Worm (Caenorhabditis elegans) whole organism, midembryonic: ENCODE data around the gene ctl-1.
"Not testable (repeated sequence)": the region's sequence is repeated elsewhere in the genome, so short reads cannot be mapped to it uniquely, and the experiment has no call there.

ENCODE experiments used
- T22C8.4 ChIP-seq: fragments of 200-800 bp; sonication (Bioruptor generic); IDR thresholded peaks from 2 replicates; pipeline ENCODE4 v1.3.6; 2022; ENCODE audit warnings: missing genetic modification characterization, missing compliant biosample characterization
- cog-1 ChIP-seq: sonication (generic microtip); optimal IDR thresholded peaks from 2 replicates; lab custom pipeline; 2016; ENCODE audit warnings: missing genetic modification characterization, missing compliant biosample characterization
- flt-1 ChIP-seq: fragments of 200-800 bp; sonication (Bioruptor generic); IDR thresholded peaks from 2 replicates; pipeline ENCODE4 v1.3.6; 2022; ENCODE audit warnings: missing genetic modification characterization, missing compliant biosample characterization
- klf-2 ChIP-seq: fragments of 200-800 bp; sonication (Bioruptor generic); conservative IDR thresholded peaks from 2 replicates; pipeline ENCODE4 v1.3.6; 2022; ENCODE audit warnings: missing genetic modification reagents, missing genetic modification characterization, missing compliant biosample characterization
- med-1 ChIP-seq: sonication (generic microtip); optimal IDR thresholded peaks from 2 replicates; lab custom pipeline; 2017; ENCODE audit warnings: missing genetic modification characterization, mild to moderate bottlenecking, missing compliant biosample characterization, antibody characterized with exemption, missing genetic modification reagents; ENCODE audit not compliant: insufficient read depth
- ref-1 ChIP-seq: fragments of 200-800 bp; sonication (Bioruptor generic); conservative IDR thresholded peaks from 2 replicates; pipeline ENCODE4 v1.3.6; 2022; ENCODE audit warnings: missing genetic modification reagents, missing genetic modification characterization, missing compliant biosample characterization
- tab-1 ChIP-seq: fragments of 200-800 bp; sonication (Bioruptor generic); IDR thresholded peaks from 2 replicates; pipeline ENCODE4 v1.3.6; 2022; ENCODE audit warnings: missing genetic modification characterization, missing compliant biosample characterization
- ztf-23 ChIP-seq: fragments of 200-800 bp; sonication (Bioruptor generic); IDR thresholded peaks from 2 replicates; pipeline ENCODE4 v1.3.6; 2022; ENCODE audit warnings: missing genetic modification reagents, missing genetic modification characterization, missing compliant biosample characterization
- ztf-29 ChIP-seq: fragments of 200-800 bp; sonication (Bioruptor generic); IDR thresholded peaks from 2 replicates; pipeline ENCODE4 v1.3.6; 2022; ENCODE audit warnings: missing genetic modification reagents, missing genetic modification characterization, missing compliant biosample characterization

Gene ctl-1

DNA sequence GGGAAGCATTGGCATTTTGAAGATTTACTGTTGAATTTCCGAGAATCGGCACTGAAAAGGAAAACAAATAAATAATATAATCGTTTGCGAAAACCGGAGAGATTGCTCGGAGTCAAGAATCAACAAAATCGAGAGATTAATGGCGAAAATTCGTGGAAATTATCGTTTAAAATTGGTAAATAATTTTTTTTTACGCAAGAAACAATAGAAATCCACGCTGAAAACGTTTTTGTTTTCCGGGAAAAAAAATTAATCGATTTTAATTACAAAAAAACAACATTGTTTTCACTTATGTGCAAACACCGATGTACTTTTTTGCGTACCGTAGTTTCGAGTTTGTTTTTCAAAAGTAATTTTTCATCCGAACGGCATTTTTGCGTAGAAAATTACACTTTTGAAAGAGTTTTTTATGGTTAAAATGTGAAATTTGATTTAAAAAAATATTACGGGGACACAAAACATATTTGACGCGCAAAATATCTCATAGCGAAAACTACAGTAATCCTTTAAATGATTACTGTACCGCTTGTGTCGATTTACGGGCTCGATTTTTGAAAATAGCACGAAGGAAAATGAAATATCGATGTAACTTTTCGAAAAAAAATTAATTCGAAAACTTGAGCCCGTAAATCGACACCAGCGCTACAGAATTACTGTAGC lies 4.8 kb upstream of the ctl-1 start, which contains the start of gene ctl-3:
TSS of gene ctl-3 (minus strand) at position 51 of the 660 bp plus-strand sequence.
- TF ChIP-seq tab-1 (GFP tag; lab: Robert Waterston, UW) (no peak), ztf-29 (GFP tag; lab: Robert Waterston, UW) (no peak), ztf-23 (GFP tag; lab: Robert Waterston, UW) (no peak), klf-2 (GFP tag; lab: Robert Waterston, UW) (no peak), cog-1 (tag; lab: Kevin White, UChicago) (no peak)

DNA sequence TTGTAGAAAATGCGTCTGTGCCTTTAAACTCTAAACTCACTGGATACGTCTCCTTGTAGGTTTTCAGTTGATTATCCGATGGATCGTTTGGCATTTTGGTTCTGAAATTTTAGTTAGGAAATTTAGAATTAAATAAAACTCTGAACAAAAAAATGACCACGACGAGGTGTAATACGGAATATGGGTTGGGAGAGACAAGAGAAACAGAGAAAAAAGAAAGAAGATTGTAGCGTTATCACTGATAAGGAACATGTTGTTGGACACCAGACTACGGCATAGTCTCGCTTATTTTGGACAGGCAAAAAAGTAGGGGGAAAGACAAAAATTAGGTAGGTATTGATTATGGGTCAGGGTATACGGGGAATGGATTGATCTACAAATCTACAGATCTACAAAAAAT lies 4.1 kb downstream of the ctl-1 start, which contains the start of gene ctl-2:
TSS of gene ctl-2 (minus strand) at position 101 of the 400 bp plus-strand sequence.
- TF ChIP-seq tab-1 (GFP tag; lab: Robert Waterston, UW); med-1 (GFP tag; lab: Kevin White, UChicago); ref-1 (GFP tag; lab: Robert Waterston, UW): not testable (repeated sequence)

DNA sequence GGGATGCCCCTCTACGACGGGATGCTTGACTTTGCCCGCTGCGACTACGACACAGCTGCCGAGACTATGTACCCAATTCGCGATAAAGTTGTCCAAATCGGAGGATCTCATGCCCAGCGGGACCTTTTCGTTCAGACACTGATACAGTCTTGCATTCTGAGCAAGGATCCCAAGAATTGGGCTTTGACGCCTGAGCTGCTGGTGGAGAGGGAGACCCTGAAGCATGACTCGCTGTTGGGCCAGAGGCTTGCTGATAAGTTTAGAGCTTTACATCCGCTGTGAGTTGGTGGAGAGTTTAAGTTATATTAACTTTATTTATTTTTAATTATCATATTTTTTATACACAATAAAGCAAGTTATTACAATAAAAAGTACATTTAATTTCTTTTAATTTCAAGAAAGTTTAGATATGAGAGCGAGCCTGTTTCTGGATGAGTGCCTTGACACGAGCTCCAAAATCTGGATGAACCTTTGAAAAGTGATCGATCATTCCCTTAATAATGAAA lies 6.8 kb downstream of the ctl-1 start:
- TF ChIP-seq klf-2 (GFP tag; lab: Robert Waterston, UW) (no peak), ztf-29 (GFP tag; lab: Robert Waterston, UW) (no peak), med-1 (GFP tag; lab: Kevin White, UChicago) (no peak), T22C8.4 (GFP tag; lab: Robert Waterston, UW) (no peak), flt-1 (GFP tag; lab: Robert Waterston, UW) (no peak), ztf-23 (GFP tag; lab: Robert Waterston, UW) (no peak), tab-1 (GFP tag; lab: Robert Waterston, UW) (no peak), ref-1 (GFP tag; lab: Robert Waterston, UW) (no peak), cog-1 (tag; lab: Kevin White, UChicago) (no peak)

DNA sequence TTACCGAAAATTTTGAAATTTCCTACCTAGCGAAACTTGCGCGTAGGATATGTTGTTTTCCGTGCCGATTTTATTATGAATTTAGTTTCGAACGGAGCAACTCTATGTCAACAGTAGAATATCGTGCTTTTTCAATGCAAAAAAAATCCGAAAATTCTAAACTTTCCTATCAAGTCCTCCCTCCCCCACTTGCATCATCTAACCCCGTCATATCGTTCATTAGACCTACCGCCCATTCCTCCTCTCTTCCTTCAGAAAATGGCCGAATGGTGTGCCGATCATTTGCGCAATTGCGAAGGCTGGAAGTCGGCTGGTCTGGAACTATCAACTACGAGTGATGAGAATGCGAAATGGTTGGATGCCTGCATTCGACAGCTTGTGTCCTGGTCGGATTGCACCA lies 9.0 kb downstream of the ctl-1 start, which contains the start of gene Y54G11A.7:
TSS of gene Y54G11A.7 (plus strand) at position 256 of the 400 bp plus-strand sequence.
- TF ChIP-seq cog-1 (tag; lab: Kevin White, UChicago); ztf-29 (GFP tag; lab: Robert Waterston, UW); klf-2 (GFP tag; lab: Robert Waterston, UW): not testable (repeated sequence)

DNA sequence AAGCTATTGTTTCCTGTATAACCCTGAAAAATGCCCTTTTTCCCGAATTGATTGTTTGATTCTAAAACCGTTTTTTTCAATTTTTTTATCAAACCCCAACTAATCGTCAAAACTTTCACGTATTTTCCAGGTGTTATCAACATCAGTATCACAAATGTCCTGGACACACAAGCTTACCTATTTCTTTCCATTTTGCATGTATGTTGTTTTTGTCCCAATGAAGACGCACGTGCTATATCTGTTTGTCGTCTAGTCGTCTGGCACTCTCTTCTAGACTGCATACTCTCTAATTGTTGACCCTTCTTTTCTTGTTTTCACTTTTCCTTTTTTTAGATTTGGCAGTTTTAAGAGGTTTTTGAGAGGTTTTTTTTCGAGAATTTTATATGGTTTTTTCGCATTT lies 9.7 kb downstream of the ctl-1 start:
- TF ChIP-seq tab-1 (GFP tag; lab: Robert Waterston, UW) (no peak), ztf-23 (GFP tag; lab: Robert Waterston, UW) (no peak), cog-1 (tag; lab: Kevin White, UChicago) (no peak)

DNA sequence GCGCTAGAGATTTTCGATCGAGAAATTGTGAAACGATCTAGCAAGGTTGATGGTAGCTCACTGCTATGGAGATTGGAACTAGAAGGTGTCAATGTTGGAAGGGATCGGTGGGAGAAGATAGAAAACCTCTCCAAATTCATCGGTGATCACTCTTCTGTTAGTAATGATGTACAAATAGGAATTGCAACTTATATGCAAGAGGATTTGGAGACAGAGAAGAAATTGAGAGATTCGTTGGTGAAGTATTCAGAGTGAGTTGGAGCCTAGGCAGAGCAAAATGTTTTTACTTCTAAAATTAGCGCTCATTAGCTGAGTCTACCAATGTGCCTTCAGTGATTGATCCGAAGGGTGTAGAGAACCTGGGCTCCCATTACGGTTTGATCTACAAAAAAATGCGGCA lies 11.7 kb downstream of the ctl-1 start:
- no peak for TF ChIP-seq klf-2 (GFP tag; lab: Robert Waterston, UW)
- no peak for TF ChIP-seq T22C8.4 (GFP tag; lab: Robert Waterston, UW)
- TF ChIP-seq ztf-29 (GFP tag; lab: Robert Waterston, UW), result no peak
- TF ChIP-seq ztf-23 (GFP tag; lab: Robert Waterston, UW), result no peak
- no peak for TF ChIP-seq tab-1 (GFP tag; lab: Robert Waterston, UW)
- no peak for TF ChIP-seq cog-1 (tag; lab: Kevin White, UChicago)
- no peak for TF ChIP-seq ref-1 (GFP tag; lab: Robert Waterston, UW)
- TF ChIP-seq flt-1 (GFP tag; lab: Robert Waterston, UW), result no peak
- TF ChIP-seq med-1 (GFP tag; lab: Kevin White, UChicago), result no peak

DNA sequence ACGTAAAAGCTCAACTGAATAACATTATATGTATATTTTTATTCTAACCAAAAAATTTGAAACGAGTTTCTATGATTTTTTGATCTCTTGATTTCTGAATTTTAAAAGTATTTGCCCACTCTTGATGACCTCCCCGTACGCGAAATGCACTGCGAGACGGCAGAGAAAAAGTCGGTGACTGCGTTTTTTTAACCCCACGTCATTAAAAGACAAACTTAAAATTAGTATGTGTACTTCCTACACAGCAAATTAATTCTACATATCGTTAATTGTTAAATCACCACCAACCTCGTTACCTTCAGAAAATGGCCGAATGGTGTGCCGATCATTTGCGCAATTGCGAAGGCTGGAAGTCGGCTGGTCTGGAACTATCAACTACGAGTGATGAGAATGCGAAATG lies 13.5 kb downstream of the ctl-1 start, which contains the start of gene Y54G11A.4:
TSS of gene Y54G11A.4 (plus strand) at position 301 of the 400 bp plus-strand sequence.
- no peak for TF ChIP-seq ref-1 (GFP tag; lab: Robert Waterston, UW)
- TF ChIP-seq klf-2 (GFP tag; lab: Robert Waterston, UW), result no peak
- TF ChIP-seq med-1 (GFP tag; lab: Kevin White, UChicago), result no peak
- no peak for TF ChIP-seq ztf-29 (GFP tag; lab: Robert Waterston, UW)
- TF ChIP-seq T22C8.4 (GFP tag; lab: Robert Waterston, UW), result no peak

DNA sequence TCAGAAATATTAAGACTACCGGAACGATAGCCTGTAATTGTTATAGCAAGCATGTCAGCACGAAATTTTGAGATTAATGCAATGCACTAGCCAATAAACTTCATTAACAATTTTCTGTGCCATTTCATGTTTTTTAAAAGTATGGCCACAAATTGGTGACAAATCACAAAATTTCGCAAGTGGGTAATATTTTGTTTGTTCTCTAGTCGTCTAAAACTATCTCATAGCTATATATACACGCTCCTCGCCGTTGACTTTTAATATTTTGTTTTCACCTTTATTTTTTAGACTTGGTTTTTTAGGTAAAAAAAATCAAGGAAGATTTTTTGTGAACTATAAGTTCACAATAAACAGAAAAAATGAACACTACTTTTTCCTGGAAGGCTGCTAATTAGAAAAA lies 15.2 kb downstream of the ctl-1 start:
- TF ChIP-seq flt-1 (GFP tag; lab: Robert Waterston, UW) (no peak), T22C8.4 (GFP tag; lab: Robert Waterston, UW) (no peak), tab-1 (GFP tag; lab: Robert Waterston, UW) (no peak), ref-1 (GFP tag; lab: Robert Waterston, UW) (no peak), ztf-23 (GFP tag; lab: Robert Waterston, UW) (no peak), ztf-29 (GFP tag; lab: Robert Waterston, UW) (no peak), med-1 (GFP tag; lab: Kevin White, UChicago) (no peak), klf-2 (GFP tag; lab: Robert Waterston, UW) (no peak), cog-1 (tag; lab: Kevin White, UChicago) (no peak)

DNA sequence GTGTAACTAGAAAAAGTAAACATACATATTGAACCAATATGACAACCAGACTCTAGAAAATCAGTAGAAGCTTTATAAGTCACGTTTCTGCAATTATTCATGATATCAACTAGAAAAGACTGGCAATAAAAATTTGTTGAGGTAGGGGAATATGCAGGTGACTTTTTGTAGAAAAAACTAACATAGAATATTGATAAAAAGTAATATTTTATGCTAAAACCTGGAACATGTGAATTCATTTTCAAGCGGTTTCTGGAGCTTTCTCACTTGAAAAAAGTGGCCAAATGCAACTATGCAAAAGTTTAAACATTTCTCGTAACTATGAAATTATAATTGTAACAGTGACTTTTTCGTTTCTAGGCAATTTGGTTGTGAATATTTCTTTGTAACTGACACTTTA lies 17.1 kb downstream of the ctl-1 start, which contains the start of gene srh-42:
TSS of gene srh-42 (minus strand) at position 101 of the 400 bp plus-strand sequence.
- TF ChIP-seq ref-1 (GFP tag; lab: Robert Waterston, UW) (no peak), klf-2 (GFP tag; lab: Robert Waterston, UW) (no peak), T22C8.4 (GFP tag; lab: Robert Waterston, UW) (no peak), tab-1 (GFP tag; lab: Robert Waterston, UW) (no peak), ztf-23 (GFP tag; lab: Robert Waterston, UW) (no peak), med-1 (GFP tag; lab: Kevin White, UChicago) (no peak), flt-1 (GFP tag; lab: Robert Waterston, UW) (no peak), ztf-29 (GFP tag; lab: Robert Waterston, UW) (no peak), cog-1 (tag; lab: Kevin White, UChicago) (no peak)
